Worm (Caenorhabditis elegans) whole organism, late embryonic: ENCODE measurements around the gene cids-1.

Experiments
- C08G9.2 ChIP-seq: sonication (generic microtip); optimal IDR thresholded peaks from 2 replicates; lab custom pipeline; 2016; ENCODE audit warnings: mild to moderate bottlenecking, missing genetic modification characterization, moderate library complexity, missing compliant biosample characterization
- C38D4.7 ChIP-seq: fragments of 200-800 bp; sonication (Bioruptor generic); optimal IDR thresholded peaks from 2 replicates; lab custom pipeline; 2018; ENCODE audit warnings: mild to moderate bottlenecking, missing genetic modification characterization, moderate library complexity, missing compliant biosample characterization
- F13H6.1 ChIP-seq: sonication (generic microtip); optimal IDR thresholded peaks from 2 replicates; lab custom pipeline; 2016; ENCODE audit warnings: missing genetic modification characterization, missing compliant biosample characterization
- K02D7.2 ChIP-seq: sonication (generic microtip); optimal IDR thresholded peaks from 2 replicates; lab custom pipeline; 2017; ENCODE audit warnings: mild to moderate bottlenecking, missing genetic modification characterization, missing compliant biosample characterization
- K09A11.1 ChIP-seq: sonication (generic microtip); optimal IDR thresholded peaks from 2 replicates; lab custom pipeline; 2017; ENCODE audit warnings: antibody characterized with exemption, mild to moderate bottlenecking, missing genetic modification characterization, missing compliant biosample characterization; ENCODE audit not compliant: insufficient read depth
- T23F11.4 ChIP-seq: fragments of 200-800 bp; sonication (Bioruptor generic); optimal IDR thresholded peaks from 2 replicates; lab custom pipeline; 2018; ENCODE audit warnings: mild to moderate bottlenecking, missing genetic modification characterization, missing compliant biosample characterization
- Y22D7AL.16 ChIP-seq: sonication (generic microtip); optimal IDR thresholded peaks from 2 replicates; lab custom pipeline; 2016; ENCODE audit warnings: missing genetic modification characterization, missing compliant biosample characterization
- ahr-1 ChIP-seq: sonication (generic microtip); optimal IDR thresholded peaks from 2 replicates; lab custom pipeline; 2016; ENCODE audit warnings: missing genetic modification characterization, missing compliant biosample characterization
- ama-1 ChIP-seq: fragments of 150-350 bp; optimal IDR thresholded peaks from 2 replicates; lab custom pipeline; 2014
- ceh-14 ChIP-seq: sonication (generic microtip); optimal IDR thresholded peaks from 2 replicates; lab custom pipeline; 2016; ENCODE audit warnings: missing genotype, missing genetic modification characterization, missing compliant biosample characterization
- ceh-2 ChIP-seq: sonication (generic microtip); optimal IDR thresholded peaks from 2 replicates; lab custom pipeline; 2016; ENCODE audit warnings: missing genotype, missing genetic modification characterization, missing compliant biosample characterization
- ceh-22 ChIP-seq: sonication (generic microtip); optimal IDR thresholded peaks from 2 replicates; lab custom pipeline; 2017; ENCODE audit warnings: missing biosample characterization, missing genetic modification characterization
- ceh-31 ChIP-seq: sonication (generic microtip); optimal IDR thresholded peaks from 2 replicates; lab custom pipeline; 2016; ENCODE audit warnings: missing genetic modification characterization, missing compliant biosample characterization
- ceh-34 ChIP-seq: sonication (generic microtip); optimal IDR thresholded peaks from 2 replicates; lab custom pipeline; 2016; ENCODE audit warnings: mild to moderate bottlenecking, missing genetic modification characterization, missing compliant biosample characterization
- ceh-48 ChIP-seq: sonication (generic microtip); optimal IDR thresholded peaks from 2 replicates; lab custom pipeline; 2016; ENCODE audit warnings: missing genetic modification characterization, inconsistent platforms, missing compliant biosample characterization
- ceh-9 ChIP-seq: sonication (generic microtip); optimal IDR thresholded peaks from 2 replicates; lab custom pipeline; 2016; ENCODE audit warnings: mild to moderate bottlenecking, missing genetic modification characterization, inconsistent platforms, missing compliant biosample characterization
- dmd-4 ChIP-seq: sonication (generic microtip); optimal IDR thresholded peaks from 2 replicates; lab custom pipeline; 2016; ENCODE audit warnings: borderline replicate concordance, missing genetic modification characterization, missing compliant biosample characterization
- elt-2 ChIP-seq: sonication (generic microtip); optimal IDR thresholded peaks from 2 replicates; lab custom pipeline; 2016; ENCODE audit warnings: missing genetic modification reagents, missing genetic modification characterization, missing compliant biosample characterization
- ets-4 ChIP-seq: sonication (generic microtip); optimal IDR thresholded peaks from 2 replicates; lab custom pipeline; 2016; ENCODE audit warnings: missing genetic modification characterization, missing compliant biosample characterization
- fax-1 ChIP-seq: sonication (generic microtip); optimal IDR thresholded peaks from 2 replicates; lab custom pipeline; 2016; ENCODE audit warnings: missing genotype, missing genetic modification characterization, missing compliant biosample characterization
- fkh-10 ChIP-seq: fragments of 150-350 bp; optimal IDR thresholded peaks from 2 replicates; lab custom pipeline; 2014; ENCODE audit warnings: missing biosample characterization, missing genetic modification reagents, missing genetic modification characterization
- fkh-6 ChIP-seq: sonication (generic microtip); optimal IDR thresholded peaks from 2 replicates; lab custom pipeline; 2016; ENCODE audit warnings: missing genetic modification characterization, missing compliant biosample characterization
- hlh-13 ChIP-seq: fragments of 200-800 bp; sonication (Bioruptor generic); optimal IDR thresholded peaks from 2 replicates; lab custom pipeline; 2018; ENCODE audit warnings: mild to moderate bottlenecking, missing genetic modification characterization, missing compliant biosample characterization
- hlh-6 ChIP-seq: sonication (generic microtip); optimal IDR thresholded peaks from 2 replicates; lab custom pipeline; 2016; ENCODE audit warnings: missing genotype, missing genetic modification characterization, missing compliant biosample characterization
- hlh-8 ChIP-seq: sonication (generic microtip); optimal IDR thresholded peaks from 2 replicates; lab custom pipeline; 2016; ENCODE audit warnings: missing genotype, missing genetic modification characterization, missing compliant biosample characterization
- lim-6 ChIP-seq: sonication (generic microtip); optimal IDR thresholded peaks from 2 replicates; lab custom pipeline; 2016; ENCODE audit warnings: missing genetic modification characterization, missing compliant biosample characterization
- madf-2 ChIP-seq: sonication (generic microtip); optimal IDR thresholded peaks from 2 replicates; lab custom pipeline; 2017; ENCODE audit warnings: missing genetic modification characterization, missing compliant biosample characterization
- mec-3 ChIP-seq: sonication (generic microtip); optimal IDR thresholded peaks from 2 replicates; lab custom pipeline; 2016; ENCODE audit warnings: borderline replicate concordance, missing genetic modification characterization, missing compliant biosample characterization
- nfya-1 ChIP-seq: sonication (generic microtip); optimal IDR thresholded peaks from 2 replicates; lab custom pipeline; 2017; ENCODE audit warnings: missing genetic modification characterization, mild to moderate bottlenecking, missing compliant biosample characterization, antibody characterized with exemption, moderate library complexity
- npax-4 ChIP-seq: sonication (generic microtip); optimal IDR thresholded peaks from 2 replicates; lab custom pipeline; 2016; ENCODE audit warnings: missing genetic modification characterization, missing compliant biosample characterization
- pat-9 ChIP-seq: fragments of 200-800 bp; sonication (Bioruptor generic); optimal IDR thresholded peaks from 2 replicates; lab custom pipeline; 2018; ENCODE audit warnings: mild to moderate bottlenecking, missing genetic modification characterization, moderate library complexity, missing compliant biosample characterization
- pha-2 ChIP-seq: sonication (generic microtip); optimal IDR thresholded peaks from 2 replicates; lab custom pipeline; 2017; ENCODE audit warnings: mild to moderate bottlenecking, missing genetic modification characterization, missing compliant biosample characterization
- pros-1 ChIP-seq: fragments of 150-350 bp; optimal IDR thresholded peaks from 2 replicates; lab custom pipeline; 2014; ENCODE audit warnings: missing biosample characterization, missing genetic modification reagents, missing genetic modification characterization
- rnt-1 ChIP-seq: sonication (generic microtip); optimal IDR thresholded peaks from 2 replicates; lab custom pipeline; 2016; ENCODE audit warnings: missing genetic modification characterization, missing compliant biosample characterization
- sox-4 ChIP-seq: sonication (generic microtip); optimal IDR thresholded peaks from 2 replicates; lab custom pipeline; 2017; ENCODE audit warnings: mild to moderate bottlenecking, missing genetic modification characterization, inconsistent platforms, missing compliant biosample characterization
- syd-9 ChIP-seq: sonication (generic microtip); optimal IDR thresholded peaks from 2 replicates; lab custom pipeline; 2016; ENCODE audit warnings: mild to moderate bottlenecking, missing genetic modification characterization, moderate library complexity, missing compliant biosample characterization
- tbx-2 ChIP-seq: sonication (generic microtip); optimal IDR thresholded peaks from 2 replicates; lab custom pipeline; 2016; ENCODE audit warnings: missing genetic modification characterization, missing compliant biosample characterization
- tbx-7 ChIP-seq: sonication (generic microtip); optimal IDR thresholded peaks from 2 replicates; lab custom pipeline; 2016; ENCODE audit warnings: missing genotype, missing genetic modification characterization, missing compliant biosample characterization
- unc-3 ChIP-seq, 2 experiments: fragments of 200-800 bp in 1 of 2; sonication (Bioruptor generic) in 1 of 2; sonication (generic microtip) in 1 of 2; conservative IDR thresholded peaks in 1 of 2; optimal IDR thresholded peaks in 1 of 2; 2 replicates each; pipeline versions ENCODE4 v1.3.6 to Lab custom; 2016 to 2022; ENCODE audit warnings: missing compliant biosample characterization in 2 of 2, missing genetic modification characterization in 2 of 2, missing genetic modification reagents in 1 of 2
- unc-42 ChIP-seq: sonication (generic microtip); optimal IDR thresholded peaks from 2 replicates; lab custom pipeline; 2016; ENCODE audit warnings: missing genotype, missing genetic modification characterization, missing compliant biosample characterization
- unc-55 ChIP-seq: sonication (generic microtip); optimal IDR thresholded peaks from 2 replicates; lab custom pipeline; 2017; ENCODE audit warnings: missing biosample characterization, missing genetic modification reagents, missing genetic modification characterization
- unc-86 ChIP-seq: sonication (generic microtip); optimal IDR thresholded peaks from 2 replicates; lab custom pipeline; 2016; ENCODE audit warnings: missing genetic modification characterization, missing compliant biosample characterization
- zip-5 ChIP-seq: sonication (generic microtip); optimal IDR thresholded peaks from 2 replicates; lab custom pipeline; 2016; ENCODE audit warnings: missing genetic modification characterization, missing compliant biosample characterization
- ztf-16 ChIP-seq: sonication (generic microtip); optimal IDR thresholded peaks from 2 replicates; lab custom pipeline; 2017; ENCODE audit warnings: missing genetic modification characterization, missing compliant biosample characterization

Gene cids-1

DNA sequence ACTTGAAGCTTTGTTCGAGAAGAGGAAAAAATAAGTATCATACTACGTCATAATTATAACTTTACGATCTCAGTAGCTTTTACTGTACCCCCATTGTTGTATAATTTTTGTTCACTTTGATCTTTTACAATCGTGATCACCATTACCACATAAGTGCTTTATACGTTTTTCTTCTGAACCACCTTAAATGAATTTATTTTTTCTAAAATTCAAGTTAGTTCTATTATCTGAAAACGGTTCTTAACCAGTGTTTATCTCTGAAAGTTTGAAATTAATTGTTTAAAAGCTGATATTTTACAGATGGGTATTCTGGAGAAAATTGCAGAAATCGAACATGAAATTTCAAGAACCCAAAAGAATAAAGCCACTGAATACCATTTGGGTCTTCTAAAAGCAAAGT, 1.3 kb downstream of the cids-1 start, which contains the start of gene C02F5.3:
TSS of gene C02F5.3 (plus strand) at position 301 of the 400 bp plus-strand sequence.
- no peak for TF ChIP-seq fkh-10 (GFP tag; lab: Kevin White, UChicago)

DNA sequence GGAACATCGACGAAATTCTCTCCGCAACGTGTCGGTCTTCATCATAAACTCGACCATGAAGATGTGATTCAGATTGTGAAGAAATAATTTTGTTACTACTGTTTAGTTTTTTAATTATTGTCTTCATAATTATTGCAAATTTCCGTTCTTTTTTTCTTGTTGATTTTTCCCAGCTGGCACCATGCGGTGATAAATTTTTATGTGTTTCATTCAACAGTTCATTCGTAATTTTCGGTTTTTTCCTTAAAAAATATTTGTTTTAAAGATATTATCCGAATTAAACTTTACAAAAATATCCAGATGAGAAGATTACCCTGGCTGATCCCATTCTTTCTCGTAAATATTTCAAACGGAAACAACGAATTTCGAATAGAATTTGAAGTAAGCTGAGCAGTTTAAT, 2.8 kb downstream of the cids-1 start, which contains the start of gene C02F5.13:
TSS of gene C02F5.13 (plus strand) at position 301 of the 400 bp plus-strand sequence.
- TF ChIP-seq ceh-2 (no peak), syd-9 (no peak), ceh-31 (tag; lab: Kevin White, UChicago) (no peak), C38D4.7 (GFP tag; lab: Kevin White, UChicago) (no peak), hlh-6 (no peak), ama-1 (no peak), sox-4 (tag; lab: Kevin White, UChicago) (no peak), zip-5 (tag; lab: Kevin White, UChicago) (no peak), ceh-48 (tag; lab: Kevin White, UChicago) (no peak), ceh-14 (tag; lab: Kevin White, UChicago) (no peak), ceh-22 (tag; lab: Kevin White, UChicago) (no peak), hlh-13 (GFP tag; lab: Kevin White, UChicago) (no peak), unc-42 (tag; lab: Kevin White, UChicago) (no peak), unc-3 (GFP tag; conservative IDR thresholded peaks at IDR 0.05; lab: Robert Waterston, UW) (no peak), unc-3 (tag; optimal IDR thresholded peaks at IDR 0.05; lab: Kevin White, UChicago) (no peak), T23F11.4 (GFP tag; lab: Kevin White, UChicago) (no peak), Y22D7AL.16 (no peak), fax-1 (no peak), ahr-1 (tag; lab: Kevin White, UChicago) (no peak)

DNA sequence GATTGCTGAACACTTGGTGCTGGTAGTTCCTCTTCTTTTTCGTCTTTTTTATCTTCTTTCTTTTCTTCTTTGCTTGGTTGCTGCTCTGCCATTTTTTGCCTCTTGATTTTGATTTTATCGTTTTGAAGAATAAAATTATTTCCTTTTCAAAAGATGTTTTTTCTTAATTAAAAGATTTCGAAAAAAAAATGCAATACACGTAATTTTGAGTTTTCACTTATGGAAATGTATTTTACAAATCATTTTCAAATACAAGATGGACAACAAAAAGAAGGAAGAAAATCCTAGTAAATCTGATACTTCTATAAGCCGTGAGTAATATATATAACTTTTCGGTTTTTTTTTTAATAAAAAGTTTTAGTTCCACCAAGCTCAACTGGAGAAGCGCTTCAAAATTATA, 5.1 kb downstream of the cids-1 start, which contains the start of the genes C02F5.10 and C02F5.2:
TSS of gene C02F5.10 (minus strand) at position 101 of the 400 bp plus-strand sequence.
TSS of gene C02F5.2 (plus strand) at position 239 of the 400 bp plus-strand sequence.
- TF ChIP-seq lim-6 (tag; lab: Kevin White, UChicago) (no peak), dmd-4 (tag; lab: Kevin White, UChicago) (no peak), mec-3 (tag; lab: Kevin White, UChicago) (no peak), ztf-16 (tag; lab: Kevin White, UChicago) (no peak), K02D7.2 (no peak), ceh-9 (no peak), pat-9 (no peak), C08G9.2 (tag; lab: Kevin White, UChicago) (no peak), K09A11.1 (tag; lab: Kevin White, UChicago) (no peak)
- TF ChIP-seq, all 69 proteins: peak for 0

DNA sequence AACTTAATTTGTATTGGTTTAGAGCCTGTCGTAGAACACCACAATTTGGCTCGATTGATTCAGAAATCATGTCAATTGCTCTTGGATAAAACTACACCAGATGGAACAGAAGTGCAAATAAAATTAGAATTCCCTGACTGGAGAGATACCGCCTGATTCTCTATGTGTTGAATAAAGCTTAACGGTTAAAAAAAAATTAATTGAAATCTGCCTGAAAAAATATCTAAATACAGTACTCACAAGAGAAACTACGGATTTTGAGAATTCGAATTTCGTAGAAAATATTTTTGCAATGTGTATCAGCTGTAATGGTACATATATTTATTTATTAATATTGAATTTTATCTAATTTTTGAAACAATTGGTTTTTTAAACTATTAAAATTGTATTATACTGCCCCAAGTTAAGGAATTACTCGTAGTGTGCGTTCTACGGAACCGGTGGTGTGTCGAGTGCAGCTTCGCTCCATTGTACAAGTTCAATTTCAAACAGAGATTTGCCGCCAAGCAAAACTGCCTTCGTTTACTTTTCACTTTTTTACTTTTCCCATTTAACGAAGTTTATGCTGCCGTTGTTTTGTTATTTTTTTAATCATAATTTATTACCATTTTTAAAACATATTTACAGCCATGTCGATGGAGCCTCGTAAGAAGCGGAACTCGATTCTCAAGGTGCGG, 5.9 kb downstream of the cids-1 start, which contains the start of gene knl-1:
TSS of gene knl-1 (plus strand) at position 626 of the 677 bp plus-strand sequence.
- TF ChIP-seq ceh-14 (tag; lab: Kevin White, UChicago) (peak; percentile 69), ceh-2 (peak; percentile 68), nfya-1 (peak; percentile 33), C38D4.7 (GFP tag; lab: Kevin White, UChicago) (peak; percentile 7), unc-3 (GFP tag; conservative IDR thresholded peaks at IDR 0.05; lab: Robert Waterston, UW) (no peak), unc-3 (tag; optimal IDR thresholded peaks at IDR 0.05; lab: Kevin White, UChicago) (peak; percentile 21), ceh-22 (tag; lab: Kevin White, UChicago) (no peak), zip-5 (tag; lab: Kevin White, UChicago) (peak; percentile 87), madf-2 (tag; lab: Kevin White, UChicago) (peak; percentile 20), ets-4 (peak; percentile 65), ceh-34 (tag; lab: Kevin White, UChicago) (peak; percentile 38), pros-1 (tag; lab: Kevin White, UChicago) (no peak), npax-4 (no peak), fkh-6 (tag; lab: Kevin White, UChicago) (no peak), sox-4 (tag; lab: Kevin White, UChicago) (no peak), unc-55 (GFP tag; lab: Kevin White, UChicago) (no peak), lim-6 (tag; lab: Kevin White, UChicago) (peak; percentile 1), unc-86 (peak; percentile 25), ahr-1 (tag; lab: Kevin White, UChicago) (peak; percentile 50), tbx-7 (peak; percentile 25), F13H6.1 (peak; percentile 2), fax-1 (peak; percentile 69), pha-2 (peak; percentile 40), tbx-2 (tag; lab: Kevin White, UChicago) (peak; percentile 82), C08G9.2 (tag; lab: Kevin White, UChicago) (peak; percentile 68), elt-2 (tag; lab: Kevin White, UChicago) (peak; percentile 79), hlh-8 (peak; percentile 65), ceh-31 (tag; lab: Kevin White, UChicago) (peak; percentile 89), rnt-1 (tag; lab: Kevin White, UChicago) (peak; percentile 10)
